Fruit fly (Drosophila melanogaster) whole organism, embryonic: ENCODE measurements around the gene dpr20.

Experiments used
- CG10147 ChIP-seq: fragments of 200-800 bp; sonication (Bioruptor generic); optimal IDR thresholded peaks from 2 replicates; lab custom pipeline; 2019; ENCODE audit warnings: missing biosample characterization, mild to moderate bottlenecking, missing genetic modification characterization, moderate library complexity
- CG11398 ChIP-seq: fragments of 200-800 bp; sonication (Bioruptor generic); optimal IDR thresholded peaks from 2 replicates; lab custom pipeline; 2016; ENCODE audit warnings: missing biosample characterization, missing genetic modification characterization
- CG12391 ChIP-seq: fragments of 200-800 bp; sonication (Bioruptor generic); optimal IDR thresholded peaks from 3 replicates; lab custom pipeline; 2018; ENCODE audit warnings: missing biosample characterization, mild to moderate bottlenecking, missing genetic modification characterization, moderate library complexity
- CG17359 ChIP-seq: fragments of 200-800 bp; sonication (Bioruptor generic); optimal IDR thresholded peaks from 3 replicates; lab custom pipeline; 2018; ENCODE audit warnings: missing biosample characterization, mild to moderate bottlenecking, missing genetic modification characterization, moderate library complexity
- CG17912 ChIP-seq: fragments of 200-800 bp; sonication (Bioruptor generic); optimal IDR thresholded peaks from 2 replicates; lab custom pipeline; 2018; ENCODE audit warnings: missing biosample characterization, mild to moderate bottlenecking, missing genetic modification characterization
- CG18476 ChIP-seq: fragments of 200-800 bp; sonication (Bioruptor generic); optimal IDR thresholded peaks from 2 replicates; lab custom pipeline; 2016; ENCODE audit warnings: missing biosample characterization, mild to moderate bottlenecking, missing genetic modification characterization
- CG2202 ChIP-seq: fragments of 200-800 bp; sonication (Bioruptor generic); optimal IDR thresholded peaks from 2 replicates; lab custom pipeline; 2018; ENCODE audit warnings: missing biosample characterization, mild to moderate bottlenecking, missing genetic modification characterization
- CG30020 ChIP-seq: fragments of 200-800 bp; optimal IDR thresholded peaks from 2 replicates; lab custom pipeline; 2019; ENCODE audit warnings: missing biosample characterization, mild to moderate bottlenecking, missing genetic modification characterization, moderate library complexity
- CG3065 ChIP-seq: fragments of 200-800 bp; sonication (Bioruptor generic); optimal IDR thresholded peaks from 2 replicates; lab custom pipeline; 2016; ENCODE audit warnings: missing biosample characterization, missing genetic modification characterization
- CG33557 ChIP-seq: fragments of 200-800 bp; sonication (Bioruptor generic); optimal IDR thresholded peaks from 2 replicates; lab custom pipeline; 2019; ENCODE audit warnings: missing biosample characterization, mild to moderate bottlenecking, missing genetic modification characterization, moderate library complexity
- CG3407 ChIP-seq: fragments of 200-800 bp; sonication (Bioruptor generic); optimal IDR thresholded peaks from 2 replicates; lab custom pipeline; 2018; ENCODE audit warnings: missing biosample characterization, mild to moderate bottlenecking, missing genetic modification characterization
- CG43689 ChIP-seq: fragments of 200-800 bp; sonication (Bioruptor generic); IDR thresholded peaks from 2 replicates; pipeline ENCODE4 v1.3.6; 2022; ENCODE audit warnings: missing biosample characterization, missing genetic modification characterization
- CG7745 ChIP-seq: fragments of 200-800 bp; sonication (Bioruptor generic); optimal IDR thresholded peaks from 2 replicates; lab custom pipeline; 2018; ENCODE audit warnings: missing biosample characterization, mild to moderate bottlenecking, missing genetic modification characterization, moderate library complexity
- CG8290 ChIP-seq, 3 experiments: fragments of 200-800 bp; sonication (Bioruptor generic); optimal IDR thresholded peaks; 2 replicates each; lab custom pipeline; 2016 to 2019; ENCODE audit warnings: missing biosample characterization in 3 of 3, missing genetic modification characterization in 3 of 3, mild to moderate bottlenecking in 2 of 3, moderate library complexity in 1 of 3
- CG9437 ChIP-seq: fragments of 200-800 bp; sonication (Bioruptor generic); optimal IDR thresholded peaks from 2 replicates; lab custom pipeline; 2018; ENCODE audit warnings: missing biosample characterization, mild to moderate bottlenecking, missing genetic modification characterization
- CG9609 ChIP-seq: fragments of 200-800 bp; sonication (Bioruptor generic); optimal IDR thresholded peaks from 3 replicates; lab custom pipeline; 2016; ENCODE audit warnings: missing biosample characterization, missing genetic modification characterization
- CG9797 ChIP-seq: fragments of 200-800 bp; sonication (Bioruptor generic); optimal IDR thresholded peaks from 3 replicates; lab custom pipeline; 2018; ENCODE audit warnings: missing biosample characterization, mild to moderate bottlenecking, missing genetic modification characterization
- CG9817 ChIP-seq: fragments of 200-800 bp; sonication (Bioruptor generic); optimal IDR thresholded peaks from 2 replicates; lab custom pipeline; 2018; ENCODE audit warnings: missing biosample characterization, mild to moderate bottlenecking, missing genetic modification characterization, moderate library complexity
- D ChIP-seq, 2 experiments: fragments of 200-800 bp in 1 of 2; fragments of >200 bp in 1 of 2; sonication (Bioruptor generic) in 1 of 2; optimal IDR thresholded peaks; 2 replicates in 1 of 2; 3 replicates in 1 of 2; lab custom pipeline; 2017; ENCODE audit warnings: mild to moderate bottlenecking in 1 of 2, missing biosample characterization in 1 of 2, missing genetic modification characterization in 1 of 2, missing genetic modification reagents in 1 of 2
- Eip74EF ChIP-seq, 2 experiments: fragments of 200-800 bp in 1 of 2; fragments of >200 bp in 1 of 2; sonication (Bioruptor generic) in 1 of 2; optimal IDR thresholded peaks; 2 replicates each; lab custom pipeline; 2017 to 2019; ENCODE audit warnings: missing biosample characterization in 2 of 2, missing genetic modification characterization in 2 of 2, mild to moderate bottlenecking in 1 of 2, moderate library complexity in 1 of 2
- Elba2 ChIP-seq: fragments of 200-800 bp; sonication (Bioruptor generic); optimal IDR thresholded peaks from 3 replicates; lab custom pipeline; 2016; ENCODE audit warnings: missing biosample characterization, missing genetic modification characterization
- HLHmδ ChIP-seq: fragments of 200-800 bp; sonication (Bioruptor generic); optimal IDR thresholded peaks from 2 replicates; lab custom pipeline; 2018; ENCODE audit warnings: missing biosample characterization, mild to moderate bottlenecking, missing genetic modification characterization, moderate library complexity
- Hr3 ChIP-seq: fragments of 200-800 bp; sonication (Bioruptor generic); optimal IDR thresholded peaks from 3 replicates; lab custom pipeline; 2016; ENCODE audit warnings: missing biosample characterization, missing genetic modification characterization
- Mrtf ChIP-seq: fragments of 200-800 bp; sonication (Bioruptor generic); IDR thresholded peaks from 3 replicates; pipeline ENCODE4 v1.3.6; 2022; ENCODE audit warnings: missing biosample characterization, missing genetic modification characterization
- Scr ChIP-seq: fragments of 200-800 bp; sonication (Bioruptor generic); IDR thresholded peaks from 2 replicates; pipeline ENCODE4 v1.3.6; 2022; ENCODE audit warnings: missing biosample characterization, missing genetic modification characterization; ENCODE audit not compliant: partially characterized antibody
- Sox102F ChIP-seq: fragments of 200-800 bp; sonication (Bioruptor generic); optimal IDR thresholded peaks from 2 replicates; lab custom pipeline; 2018; ENCODE audit warnings: missing biosample characterization, mild to moderate bottlenecking, missing genetic modification characterization, moderate library complexity
- Sry-β ChIP-seq: fragments of 200-800 bp; sonication (Bioruptor generic); optimal IDR thresholded peaks from 2 replicates; lab custom pipeline; 2018; ENCODE audit warnings: missing biosample characterization, mild to moderate bottlenecking, missing genetic modification characterization, moderate library complexity
- ato ChIP-seq: fragments of 200-800 bp; sonication (Bioruptor generic); IDR thresholded peaks from 2 replicates; pipeline ENCODE4 v1.3.6; 2022; ENCODE audit warnings: missing biosample characterization, missing genetic modification characterization; ENCODE audit not compliant: partially characterized antibody
- az2 ChIP-seq: fragments of 200-800 bp; sonication (Bioruptor generic); optimal IDR thresholded peaks from 3 replicates; lab custom pipeline; 2016; ENCODE audit warnings: missing biosample characterization, missing genetic modification characterization
- chinmo ChIP-seq: fragments of 200-800 bp; sonication (Bioruptor generic); IDR thresholded peaks from 4 replicates; pipeline ENCODE4 v1.3.6; 2022; ENCODE audit warnings: missing biosample characterization, missing genetic modification characterization; ENCODE audit not compliant: partially characterized antibody
- dan ChIP-seq: fragments of 200-800 bp; sonication (Bioruptor generic); IDR thresholded peaks from 2 replicates; pipeline ENCODE4 v1.3.6; 2022; ENCODE audit warnings: missing biosample characterization, missing genetic modification characterization
- eve ChIP-seq, 2 experiments: fragments of >200 bp; optimal IDR thresholded peaks; 2 replicates each; lab custom pipeline; 2017; ENCODE audit warnings: missing biosample characterization in 2 of 2, missing genetic modification characterization in 2 of 2
- fd102C ChIP-seq: fragments of 200-800 bp; sonication (Bioruptor generic); optimal IDR thresholded peaks from 2 replicates; lab custom pipeline; 2018; ENCODE audit warnings: missing biosample characterization, mild to moderate bottlenecking, missing genetic modification characterization, moderate library complexity
- fru ChIP-seq: fragments of >200 bp; optimal IDR thresholded peaks from 2 replicates; lab custom pipeline; 2017
- gce ChIP-seq: fragments of 200-800 bp; sonication (Bioruptor generic); IDR thresholded peaks from 3 replicates; pipeline ENCODE4 v1.3.6; 2022; ENCODE audit warnings: missing biosample characterization, missing genetic modification characterization
- gcm ChIP-seq: fragments of 200-800 bp; sonication (Bioruptor generic); optimal IDR thresholded peaks from 2 replicates; lab custom pipeline; 2019; ENCODE audit warnings: missing biosample characterization, mild to moderate bottlenecking, missing genetic modification characterization, moderate library complexity
- h ChIP-seq: fragments of >200 bp; optimal IDR thresholded peaks from 2 replicates; lab custom pipeline; 2017
- hbn ChIP-seq: fragments of 200-800 bp; sonication (Bioruptor generic); IDR thresholded peaks from 2 replicates; pipeline ENCODE4 v1.3.6; 2022; ENCODE audit warnings: missing biosample characterization, missing genetic modification characterization; ENCODE audit not compliant: partially characterized antibody
- kah ChIP-seq: fragments of 200-800 bp; sonication (Bioruptor generic); optimal IDR thresholded peaks from 2 replicates; lab custom pipeline; 2018; ENCODE audit warnings: missing biosample characterization, mild to moderate bottlenecking, missing genetic modification characterization
- kay ChIP-seq: fragments of 200-800 bp; sonication (Bioruptor generic); optimal IDR thresholded peaks from 2 replicates; lab custom pipeline; 2016; ENCODE audit warnings: missing biosample characterization, missing genetic modification characterization
- mirr ChIP-seq: fragments of 200-800 bp; sonication (Bioruptor generic); optimal IDR thresholded peaks from 3 replicates; lab custom pipeline; 2018; ENCODE audit warnings: missing biosample characterization, mild to moderate bottlenecking, missing genetic modification characterization
- mld ChIP-seq: fragments of 200-800 bp; sonication (Bioruptor generic); IDR thresholded peaks from 3 replicates; pipeline ENCODE4 v1.3.6; 2022; ENCODE audit warnings: missing biosample characterization, missing genetic modification characterization; ENCODE audit not compliant: partially characterized antibody
- otp ChIP-seq: fragments of 200-800 bp; sonication (Bioruptor generic); IDR thresholded peaks from 3 replicates; pipeline ENCODE4, ENCODE4 v1.3.6; 2022; ENCODE audit warnings: missing biosample characterization, missing genetic modification characterization
- pros ChIP-seq: fragments of 200-800 bp; sonication (Bioruptor generic); optimal IDR thresholded peaks from 3 replicates; lab custom pipeline; 2019; ENCODE audit warnings: missing biosample characterization, mild to moderate bottlenecking, missing genetic modification characterization, moderate library complexity
- ranshi ChIP-seq: fragments of 200-800 bp; sonication (Bioruptor generic); IDR thresholded peaks from 2 replicates; pipeline ENCODE4 v1.3.6; 2022; ENCODE audit warnings: missing biosample characterization, missing genetic modification characterization
- salm ChIP-seq: fragments of 200-800 bp; sonication (Bioruptor generic); optimal IDR thresholded peaks from 2 replicates; lab custom pipeline; 2018; ENCODE audit warnings: missing biosample characterization, mild to moderate bottlenecking, missing genetic modification characterization
- sens ChIP-seq: fragments of 200-800 bp; sonication (Bioruptor generic); peaks from one replicate; lab custom pipeline; 2016; ENCODE audit warnings: missing biosample characterization, missing genetic modification characterization
- tll ChIP-seq, 2 experiments: fragments of 200-800 bp in 1 of 2; fragments of >200 bp in 1 of 2; sonication (Bioruptor generic) in 1 of 2; optimal IDR thresholded peaks; 2 replicates each; lab custom pipeline; 2017 to 2019; ENCODE audit warnings: missing biosample characterization in 2 of 2, missing genetic modification characterization in 2 of 2, mild to moderate bottlenecking in 1 of 2, moderate library complexity in 1 of 2
- zf30C ChIP-seq: fragments of 200-800 bp; sonication (Bioruptor generic); optimal IDR thresholded peaks from 3 replicates; lab custom pipeline; 2018; ENCODE audit warnings: missing biosample characterization, mild to moderate bottlenecking, missing genetic modification characterization

Gene dpr20

dm6 chr3L:821951-822350 lies 35.1 kb downstream of the dpr20 start (continued):
- peak; percentile 21 for TF ChIP-seq HLHmδ (GFP tag; lab: Kevin White, UChicago)
- no peak for TF ChIP-seq ato (GFP tag; lab: Robert Waterston, UW)
- TF ChIP-seq CG3065 (GFP tag; lab: Kevin White, UChicago): no peak
- TF ChIP-seq CG33557 (GFP tag; lab: Kevin White, UChicago): no peak
- peak; percentile 33 for TF ChIP-seq CG9817
- TF ChIP-seq sens (GFP tag; lab: Kevin White, UChicago): peak; percentile 95
- peak; percentile 76 for TF ChIP-seq kah (GFP tag; lab: Kevin White, UChicago)
- TF ChIP-seq kay: peak; percentile 10
- TF ChIP-seq tll (GFP tag; optimal IDR thresholded peaks at IDR 0.05; lab: Kevin White, UChicago): no peak
- no peak for TF ChIP-seq chinmo (GFP tag; lab: Robert Waterston, UW)
- no peak for TF ChIP-seq D (optimal IDR thresholded peaks at IDR 0.05; lab: Kevin White, UChicago)
- TF ChIP-seq D (GFP tag; optimal IDR thresholded peaks at IDR 0.05; lab: Kevin White, UChicago): peak; percentile 84
- peak; percentile 54 for TF ChIP-seq CG8290 (GFP tag; optimal IDR thresholded peaks at IDR 0.05; lab: Kevin White, UChicago)
- TF ChIP-seq CG8290 (tag; optimal IDR thresholded peaks at IDR 0.05; lab: Kevin White, UChicago): peak in 1 of 2 experiments; percentile 69
- no peak for TF ChIP-seq Scr
- peak; percentile 54 for TF ChIP-seq CG10147
- TF ChIP-seq mld: no peak
- TF ChIP-seq otp (GFP tag; lab: Robert Waterston, UW): peak; percentile 63; the same call in 2 of the 3 replicates
- TF ChIP-seq CG7745 (tag; lab: Kevin White, UChicago): no peak
- no peak for TF ChIP-seq CG43689 (GFP tag; lab: Robert Waterston, UW)
- no peak for TF ChIP-seq mirr (GFP tag; lab: Kevin White, UChicago)
- peak; percentile 80 for TF ChIP-seq ranshi (GFP tag; lab: Robert Waterston, UW)
- TF ChIP-seq gce: 0 out of 3 replicates have a peak, but pooled peaks have one; percentile 50
- TF ChIP-seq az2 (GFP tag; lab: Kevin White, UChicago): peak; percentile 66
- TF ChIP-seq CG30020 (tag; lab: Kevin White, UChicago): no peak
- peak; percentile 68 for TF ChIP-seq salm
- no peak for TF ChIP-seq CG17912
- TF ChIP-seq CG17359: peak; percentile 86
- peak; percentile 20 for TF ChIP-seq Sry-β (GFP tag; lab: Kevin White, UChicago)
- no peak for TF ChIP-seq h
- peak; percentile 53 for TF ChIP-seq Hr3 (GFP tag; lab: Kevin White, UChicago)
- peak; percentile 77 for TF ChIP-seq Sox102F
- peak in 1 of 2 experiments; percentile 78 for TF ChIP-seq Eip74EF (GFP tag; optimal IDR thresholded peaks at IDR 0.05; lab: Kevin White, UChicago)
- peak; percentile 66 for TF ChIP-seq zf30C (GFP tag; lab: Kevin White, UChicago)
- no peak for TF ChIP-seq fru (lab: Kevin White, UChicago)
- TF ChIP-seq CG18476 (GFP tag; lab: Kevin White, UChicago): peak; percentile 29
- TF ChIP-seq CG3407 (GFP tag; lab: Kevin White, UChicago): peak; percentile 50
- TF ChIP-seq Mrtf: peak; percentile 51; the same call in 2 of the 3 replicates
- TF ChIP-seq hbn (GFP tag; lab: Robert Waterston, UW): no peak
- TF ChIP-seq Elba2 (GFP tag; lab: Kevin White, UChicago): no peak
- TF ChIP-seq CG9437 (GFP tag; lab: Kevin White, UChicago): peak; percentile 32
- TF ChIP-seq CG9609 (GFP tag; lab: Kevin White, UChicago): no peak
- TF ChIP-seq CG11398 (GFP tag; lab: Kevin White, UChicago): peak; percentile 13
- no peak for TF ChIP-seq fd102C (GFP tag; lab: Kevin White, UChicago)
- peak; percentile 31; the same call in 1 of the 2 replicates for TF ChIP-seq dan (GFP tag; lab: Robert Waterston, UW)
- TF ChIP-seq CG9797 (GFP tag; lab: Kevin White, UChicago): peak; percentile 8
- no peak for TF ChIP-seq eve (GFP tag; optimal IDR thresholded peaks at IDR 0.05; lab: Kevin White, UChicago)
- TF ChIP-seq pros: no peak
- peak; percentile 76 for TF ChIP-seq CG12391 (tag; lab: Kevin White, UChicago)
- peak; percentile 51 for TF ChIP-seq CG2202 (tag; lab: Kevin White, UChicago)
- peak; percentile 72 for TF ChIP-seq gcm (GFP tag; lab: Kevin White, UChicago)
